Worm (Caenorhabditis elegans): ENCODE results near the gene F14H12.8.
"Not testable (repeated sequence)": the region's sequence is repeated elsewhere in the genome, so short reads cannot be mapped to it uniquely, and the experiment has no call there.

Gene F14H12.8

DNA sequence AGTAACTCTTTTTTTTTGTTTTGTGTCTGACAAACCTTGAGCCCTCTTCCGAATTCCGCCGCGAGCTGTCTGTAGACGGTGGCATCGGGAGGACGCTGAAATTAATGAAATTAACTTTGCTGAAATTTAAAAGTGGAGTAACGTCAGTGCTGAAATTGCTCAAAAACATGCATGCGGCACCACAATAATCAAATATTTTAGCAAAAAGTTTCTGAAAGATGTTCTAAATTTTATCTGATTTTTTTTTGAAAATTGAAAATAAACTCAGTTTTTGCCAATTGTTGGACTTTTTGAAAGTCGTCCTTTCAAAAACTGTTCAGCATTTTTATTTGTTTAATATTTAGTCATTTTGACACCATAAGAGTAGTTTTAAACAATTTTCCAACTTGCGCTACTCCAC is 28.8 kb downstream of the F14H12.8 start, which contains the start of gene cst-2:
TSS of gene cst-2 (minus strand) at position 101 of the 400 bp plus-strand sequence.
- not testable (repeated sequence) for TF ChIP-seq ceh-13 (GFP tag; optimal IDR thresholded peaks at IDR 0.05); hmbx-1 (tag; optimal IDR thresholded peaks at IDR 0.05); ama-1 (optimal IDR thresholded peaks at IDR 0.05)

DNA sequence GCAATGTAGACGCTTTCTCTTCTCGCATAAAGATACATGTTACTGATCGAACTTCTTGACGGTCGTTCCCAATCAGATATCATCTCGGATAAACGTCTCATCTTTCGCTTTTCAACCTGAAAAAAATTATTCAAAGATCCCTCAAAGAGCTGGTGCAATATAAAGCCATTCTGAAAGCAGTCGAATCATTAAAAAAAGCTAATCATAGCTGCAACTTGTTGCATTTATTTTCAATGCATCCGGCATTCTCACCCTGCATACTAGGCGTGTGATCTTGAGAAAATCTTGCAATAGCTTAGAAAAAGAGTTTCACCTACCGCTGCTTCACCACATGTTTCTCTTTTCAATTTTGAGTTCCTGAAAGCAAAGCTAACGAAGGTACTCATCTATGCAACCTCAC is 32.5 kb downstream of the F14H12.8 start, which contains the start of gene C24A8.6:
TSS of gene C24A8.6 (minus strand) at position 101 of the 400 bp plus-strand sequence.
- not testable (repeated sequence) for TF ChIP-seq aly-1 (tag; optimal IDR thresholded peaks at IDR 0.05); tra-4 (tag; optimal IDR thresholded peaks at IDR 0.05); tbx-37 (GFP tag; conservative IDR thresholded peaks at IDR 0.05)

DNA sequence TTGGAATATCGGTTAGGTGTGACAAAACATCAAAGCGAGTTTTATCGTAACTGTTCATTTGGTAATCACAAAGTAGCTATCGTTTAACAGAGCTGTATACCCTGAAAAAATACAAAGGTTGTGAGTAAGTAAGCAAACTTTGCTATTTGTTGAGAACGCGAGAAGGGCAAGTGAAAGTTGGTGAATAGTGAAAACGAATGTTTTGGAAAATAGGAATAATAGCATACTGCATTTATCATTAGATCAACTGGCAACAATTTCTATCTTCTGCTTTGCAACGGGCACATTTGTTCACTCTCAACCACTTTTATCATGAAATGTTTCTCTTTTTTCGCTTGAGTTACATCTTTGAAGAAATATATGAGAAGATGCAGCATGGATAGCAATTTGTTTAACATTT is 36.0 kb downstream of the F14H12.8 start, which contains the start of gene C24A8.5:
TSS of gene C24A8.5 (minus strand) at position 101 of the 400 bp plus-strand sequence.
- TF ChIP-seq tbx-37 (GFP tag; conservative IDR thresholded peaks at IDR 0.05) (no peak), ceh-13 (GFP tag; optimal IDR thresholded peaks at IDR 0.05) (no peak), ama-1 (optimal IDR thresholded peaks at IDR 0.05) (no peak), F13C5.2 (tag; optimal IDR thresholded peaks at IDR 0.05) (no peak), sea-1 (GFP tag; conservative IDR thresholded peaks at IDR 0.05) (no peak), B0310.2 (tag; optimal IDR thresholded peaks at IDR 0.05) (no peak), hnd-1 (tag; optimal IDR thresholded peaks at IDR 0.05) (no peak), flt-1 (GFP tag; IDR thresholded peaks at IDR 0.05) (no peak), hmbx-1 (tag; optimal IDR thresholded peaks at IDR 0.05) (no peak), aly-1 (tag; optimal IDR thresholded peaks at IDR 0.05) (no peak), tra-4 (tag; optimal IDR thresholded peaks at IDR 0.05) (no peak), ceh-36 (tag; optimal IDR thresholded peaks at IDR 0.05) (no peak), scrt-1 (GFP tag; IDR thresholded peaks at IDR 0.05) (no peak), ets-7 (tag; optimal IDR thresholded peaks at IDR 0.05) (no peak), hmg-4 (GFP tag; optimal IDR thresholded peaks at IDR 0.05) (no peak), pes-1 (GFP tag; IDR thresholded peaks at IDR 0.05) (no peak)

DNA sequence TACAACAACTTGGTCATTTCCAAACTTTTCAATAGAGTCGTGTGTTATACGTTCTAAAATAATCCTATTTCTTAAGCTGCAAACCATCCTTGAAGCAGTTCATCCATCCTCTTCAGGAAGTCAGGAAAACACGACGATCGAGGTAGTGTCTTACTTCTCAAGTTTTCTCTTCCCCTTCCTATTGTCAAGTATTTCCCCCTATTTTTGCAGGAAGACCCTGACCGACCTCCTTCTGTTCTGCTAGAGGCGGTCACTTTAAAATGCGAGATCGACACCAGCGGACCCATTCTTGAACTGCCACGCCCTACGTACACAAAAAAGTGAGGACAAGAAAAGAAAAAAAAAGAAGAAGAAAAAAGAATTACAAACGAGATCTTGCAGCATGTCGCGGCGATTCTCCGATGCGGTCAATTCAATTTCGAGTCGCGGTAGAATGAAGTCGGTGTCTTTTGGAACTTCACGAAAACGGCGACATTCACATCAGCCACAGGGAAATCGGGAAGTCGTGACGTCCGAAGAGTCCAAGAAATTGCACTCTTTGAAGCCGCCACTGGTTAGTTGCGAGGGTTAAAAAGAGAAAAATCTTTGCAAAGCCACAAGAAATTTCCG is 41.8 kb downstream of the F14H12.8 start:
- no peak for TF ChIP-seq tra-4 (tag; optimal IDR thresholded peaks at IDR 0.05)
- no peak for TF ChIP-seq scrt-1 (GFP tag; IDR thresholded peaks at IDR 0.05)
- no peak for TF ChIP-seq ama-1 (optimal IDR thresholded peaks at IDR 0.05)
- TF ChIP-seq hmg-4 (GFP tag; optimal IDR thresholded peaks at IDR 0.05) = no peak
- TF ChIP-seq sea-1 (GFP tag; conservative IDR thresholded peaks at IDR 0.05) = no peak
- no peak for TF ChIP-seq pes-1 (GFP tag; IDR thresholded peaks at IDR 0.05)
- no peak for TF ChIP-seq F13C5.2 (tag; optimal IDR thresholded peaks at IDR 0.05)
- TF ChIP-seq ceh-13 (GFP tag; optimal IDR thresholded peaks at IDR 0.05) = no peak
- TF ChIP-seq hmbx-1 (tag; optimal IDR thresholded peaks at IDR 0.05) = no peak
- TF ChIP-seq B0310.2 (tag; optimal IDR thresholded peaks at IDR 0.05) = no peak
- TF ChIP-seq flt-1 (GFP tag; IDR thresholded peaks at IDR 0.05) = no peak
- TF ChIP-seq tbx-37 (GFP tag; conservative IDR thresholded peaks at IDR 0.05) = no peak
- TF ChIP-seq aly-1 (tag; optimal IDR thresholded peaks at IDR 0.05) = no peak
- TF ChIP-seq tbx-11 (GFP tag; IDR thresholded peaks at IDR 0.05) = no peak
- TF ChIP-seq ets-7 (tag; optimal IDR thresholded peaks at IDR 0.05) = no peak
- no peak for TF ChIP-seq ceh-36 (tag; optimal IDR thresholded peaks at IDR 0.05)
- no peak for TF ChIP-seq hnd-1 (tag; optimal IDR thresholded peaks at IDR 0.05)

DNA sequence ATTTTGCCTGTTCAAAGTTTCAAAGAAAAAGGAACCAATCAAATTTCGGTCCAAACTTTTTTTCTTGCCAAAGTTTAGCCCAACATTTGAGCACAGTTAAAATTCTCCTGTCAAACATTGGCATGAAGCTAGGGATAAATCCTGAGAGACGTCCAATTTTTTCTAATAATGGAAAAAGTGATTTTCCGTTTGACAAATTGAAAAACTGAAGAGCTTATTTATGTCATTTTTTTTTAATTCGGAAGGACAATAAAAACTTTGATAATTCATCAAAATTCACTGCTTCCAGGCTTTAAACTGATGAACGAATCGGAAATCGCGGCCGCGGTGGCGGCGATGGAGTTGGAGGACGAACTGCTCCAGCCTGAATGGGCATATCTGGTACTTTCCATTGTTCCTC is 44.2 kb downstream of the F14H12.8 start, which contains the start of gene dop-6:
TSS of gene dop-6 (plus strand) at position 301 of the 400 bp plus-strand sequence.
- TF ChIP-seq pes-1 (GFP tag; IDR thresholded peaks at IDR 0.05) (no peak), hmbx-1 (tag; optimal IDR thresholded peaks at IDR 0.05) (no peak)

DNA sequence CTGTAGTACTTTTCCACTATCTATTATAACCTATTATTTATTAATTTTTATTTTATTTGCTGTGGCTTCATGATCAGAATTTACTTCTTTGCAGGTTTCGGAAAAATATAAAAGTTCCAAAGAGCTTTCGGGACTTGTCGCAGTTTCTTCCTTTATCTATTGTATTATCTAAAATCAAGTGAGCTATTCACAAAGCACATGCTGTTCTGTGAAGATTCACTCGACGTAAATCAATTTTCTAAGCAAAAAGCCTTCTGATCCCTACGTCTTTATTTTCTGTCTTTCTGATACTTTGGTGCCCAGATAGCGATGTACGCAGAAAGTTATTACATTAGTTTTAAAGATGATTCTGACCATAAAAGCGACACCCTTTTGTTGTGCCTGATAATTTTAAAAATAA is 47.7 kb downstream of the F14H12.8 start:
- no peak for TF ChIP-seq tbx-11 (GFP tag; IDR thresholded peaks at IDR 0.05)
- TF ChIP-seq scrt-1 (GFP tag; IDR thresholded peaks at IDR 0.05) = no peak
- TF ChIP-seq ets-7 (tag; optimal IDR thresholded peaks at IDR 0.05) = no peak
- TF ChIP-seq sea-1 (GFP tag; conservative IDR thresholded peaks at IDR 0.05) = no peak
- TF ChIP-seq F13C5.2 (tag; optimal IDR thresholded peaks at IDR 0.05) = no peak
- TF ChIP-seq ceh-13 (GFP tag; optimal IDR thresholded peaks at IDR 0.05) = no peak
- TF ChIP-seq ama-1 (optimal IDR thresholded peaks at IDR 0.05) = no peak
- TF ChIP-seq B0310.2 (tag; optimal IDR thresholded peaks at IDR 0.05) = no peak
- no peak for TF ChIP-seq flt-1 (GFP tag; IDR thresholded peaks at IDR 0.05)
- no peak for TF ChIP-seq ceh-36 (tag; optimal IDR thresholded peaks at IDR 0.05)
- TF ChIP-seq pes-1 (GFP tag; IDR thresholded peaks at IDR 0.05) = no peak
- no peak for TF ChIP-seq tbx-37 (GFP tag; conservative IDR thresholded peaks at IDR 0.05)
- TF ChIP-seq hnd-1 (tag; optimal IDR thresholded peaks at IDR 0.05) = no peak

DNA sequence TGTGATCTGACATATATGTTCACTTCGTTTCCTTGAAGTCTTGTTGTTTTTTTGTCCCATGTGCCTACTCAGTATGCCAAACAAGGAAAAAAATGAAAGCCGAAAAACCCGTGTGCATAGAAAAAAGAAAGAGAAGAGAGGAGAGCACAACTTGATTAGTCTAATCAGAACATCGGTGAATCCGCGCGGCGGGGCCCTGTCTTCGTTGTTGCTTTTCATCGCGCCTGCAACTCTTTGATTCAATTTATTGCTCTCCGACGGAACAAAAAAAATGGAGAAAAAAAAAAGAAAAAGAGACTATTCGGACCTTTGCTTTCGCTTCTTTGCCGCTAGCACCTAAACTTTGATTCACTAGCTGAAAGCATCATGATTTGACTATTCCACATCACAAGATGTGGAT is 49.8 kb downstream of the F14H12.8 start:
- no peak for TF ChIP-seq pes-1 (GFP tag; IDR thresholded peaks at IDR 0.05)
- TF ChIP-seq hmbx-1 (tag; optimal IDR thresholded peaks at IDR 0.05) = no peak
- no peak for TF ChIP-seq ama-1 (optimal IDR thresholded peaks at IDR 0.05)
- TF ChIP-seq ets-7 (tag; optimal IDR thresholded peaks at IDR 0.05) = no peak
- no peak for TF ChIP-seq hnd-1 (tag; optimal IDR thresholded peaks at IDR 0.05)
- no peak for TF ChIP-seq hmg-4 (GFP tag; optimal IDR thresholded peaks at IDR 0.05)
- no peak for TF ChIP-seq scrt-1 (GFP tag; IDR thresholded peaks at IDR 0.05)

Measured in whole organism, early embryonic.